Worm (Caenorhabditis elegans) whole organism, early embryonic: ENCODE data around the gene Y53C12A.10.

Experiments
- B0310.2 ChIP-seq: sonication (generic microtip); optimal IDR thresholded peaks from 2 replicates; lab custom pipeline; 2016; ENCODE audit warnings: mild to moderate bottlenecking, missing genetic modification characterization, missing compliant biosample characterization
- F13C5.2 ChIP-seq: sonication (generic microtip); optimal IDR thresholded peaks from 2 replicates; lab custom pipeline; 2017; ENCODE audit warnings: mild to moderate bottlenecking, missing genetic modification characterization, inconsistent platforms, missing compliant biosample characterization
- aly-1 ChIP-seq: sonication (generic microtip); optimal IDR thresholded peaks from 2 replicates; lab custom pipeline; 2016; ENCODE audit warnings: missing genetic modification characterization, missing compliant biosample characterization
- ama-1 ChIP-seq: fragments of 150-350 bp; optimal IDR thresholded peaks from 2 replicates; lab custom pipeline; 2014
- ceh-13 ChIP-seq: fragments of 200-800 bp; sonication (Bioruptor generic); optimal IDR thresholded peaks from 2 replicates; lab custom pipeline; 2018; ENCODE audit warnings: mild to moderate bottlenecking, missing genetic modification characterization, missing compliant biosample characterization
- ceh-36 ChIP-seq: sonication (generic microtip); optimal IDR thresholded peaks from 2 replicates; lab custom pipeline; 2016; ENCODE audit warnings: missing genetic modification characterization, inconsistent platforms, missing compliant biosample characterization
- ets-7 ChIP-seq: sonication (generic microtip); optimal IDR thresholded peaks from 2 replicates; lab custom pipeline; 2016; ENCODE audit warnings: missing genotype, missing genetic modification characterization, missing compliant biosample characterization
- flt-1 ChIP-seq: fragments of 200-800 bp; sonication (Bioruptor generic); IDR thresholded peaks from 2 replicates; pipeline ENCODE4 v1.3.6; 2022; ENCODE audit warnings: missing genetic modification characterization, missing compliant biosample characterization
- hmbx-1 ChIP-seq: sonication (generic microtip); optimal IDR thresholded peaks from 2 replicates; lab custom pipeline; 2016; ENCODE audit warnings: mild to moderate bottlenecking, missing genetic modification characterization, missing compliant biosample characterization
- hmg-4 ChIP-seq: fragments of 200-800 bp; sonication (Bioruptor generic); optimal IDR thresholded peaks from 2 replicates; lab custom pipeline; 2018; ENCODE audit warnings: mild to moderate bottlenecking, missing genetic modification characterization, missing compliant biosample characterization
- hnd-1 ChIP-seq: sonication (generic microtip); optimal IDR thresholded peaks from 2 replicates; lab custom pipeline; 2016; ENCODE audit warnings: missing genetic modification characterization, missing compliant biosample characterization
- pes-1 ChIP-seq: fragments of 200-800 bp; sonication (Bioruptor generic); IDR thresholded peaks from 2 replicates; pipeline ENCODE4 v1.3.6; 2022; ENCODE audit warnings: missing genetic modification reagents, missing genetic modification characterization, missing compliant biosample characterization
- scrt-1 ChIP-seq: fragments of 200-800 bp; sonication (Bioruptor generic); IDR thresholded peaks from 2 replicates; pipeline ENCODE4 v1.3.6; 2022; ENCODE audit warnings: missing genetic modification characterization, missing compliant biosample characterization
- sea-1 ChIP-seq: fragments of 200-800 bp; sonication (Bioruptor generic); conservative IDR thresholded peaks from 2 replicates; pipeline ENCODE4 v1.3.6; 2022; ENCODE audit warnings: missing genetic modification characterization, missing compliant biosample characterization
- tbx-11 ChIP-seq: fragments of 200-800 bp; sonication (Bioruptor generic); IDR thresholded peaks from 2 replicates; pipeline ENCODE4 v1.3.6; 2022; ENCODE audit warnings: missing genetic modification characterization, missing compliant biosample characterization
- tbx-37 ChIP-seq: fragments of 200-800 bp; sonication (Bioruptor generic); conservative IDR thresholded peaks from 2 replicates; pipeline ENCODE4 v1.3.6; 2022; ENCODE audit warnings: missing genetic modification reagents, missing genetic modification characterization, missing compliant biosample characterization
- tra-4 ChIP-seq: sonication (generic microtip); optimal IDR thresholded peaks from 2 replicates; lab custom pipeline; 2017; ENCODE audit warnings: missing genetic modification characterization, missing compliant biosample characterization

The Y53C12A.10 gene

ce11 chrII:9704746-9705145 lies at the start of gene Y53C12A.10:
Gene Y53C12A.10, minus strand, starts transcription at chrII:9704846.
- TF ChIP-seq F13C5.2 (tag; lab: Kevin White, UChicago) (no peak), scrt-1 (GFP tag; lab: Robert Waterston, UW) (no peak), aly-1 (tag; lab: Kevin White, UChicago) (no peak), ceh-36 (tag; lab: Kevin White, UChicago) (no peak), ets-7 (tag; lab: Kevin White, UChicago) (no peak), pes-1 (GFP tag; lab: Robert Waterston, UW) (no peak), hnd-1 (tag; lab: Kevin White, UChicago) (no peak), ceh-13 (GFP tag; lab: Kevin White, UChicago) (no peak)

ce11 chrII:9753730-9754129 lies 49.1 kb upstream of the Y53C12A.10 start, which contains the start of gene ZK1321.1:
Gene ZK1321.1, plus strand, starts transcription at chrII:9754030.
- TF ChIP-seq ceh-36 (tag; lab: Kevin White, UChicago) (no peak), sea-1 (no peak), ceh-13 (GFP tag; lab: Kevin White, UChicago) (no peak), F13C5.2 (tag; lab: Kevin White, UChicago) (no peak), flt-1 (GFP tag; lab: Robert Waterston, UW) (no peak), pes-1 (GFP tag; lab: Robert Waterston, UW) (no peak), ama-1 (no peak), aly-1 (tag; lab: Kevin White, UChicago) (no peak), hmbx-1 (tag; lab: Kevin White, UChicago) (no peak), tra-4 (tag; lab: Kevin White, UChicago) (no peak), hmg-4 (no peak), tbx-37 (no peak), hnd-1 (tag; lab: Kevin White, UChicago) (no peak), scrt-1 (GFP tag; lab: Robert Waterston, UW) (no peak), tbx-11 (GFP tag; lab: Robert Waterston, UW) (no peak), ets-7 (tag; lab: Kevin White, UChicago) (no peak)

DNA sequence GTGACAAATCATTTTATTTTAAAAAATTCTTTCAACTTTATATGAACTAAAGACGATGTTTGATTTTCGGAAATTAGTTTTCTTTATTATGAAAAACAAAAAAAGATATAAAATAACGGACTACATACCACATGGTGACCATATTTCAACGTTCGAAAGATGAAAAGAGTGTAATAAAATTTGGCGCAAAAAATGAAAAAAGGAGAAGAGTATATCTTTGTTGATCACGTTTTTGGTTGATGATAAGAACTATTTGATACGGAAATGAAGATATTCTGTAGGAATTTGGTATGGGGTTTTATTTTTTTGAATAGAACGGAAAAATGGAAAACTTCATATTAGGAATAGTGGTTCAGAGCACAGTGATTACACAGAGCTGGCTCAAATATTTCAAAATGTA lies 48.4 kb upstream of the Y53C12A.10 start, which contains the start of gene Y53C12B.7:
Gene Y53C12B.7, minus strand, starts transcription at position 163 of the 400 bp plus-strand sequence.
- no peak for TF ChIP-seq ama-1
- no peak for TF ChIP-seq tbx-37
- TF ChIP-seq B0310.2: no peak
- no peak for TF ChIP-seq ceh-36 (tag; lab: Kevin White, UChicago)
- TF ChIP-seq tra-4 (tag; lab: Kevin White, UChicago): no peak
- no peak for TF ChIP-seq flt-1 (GFP tag; lab: Robert Waterston, UW)
- no peak for TF ChIP-seq hnd-1 (tag; lab: Kevin White, UChicago)
- TF ChIP-seq aly-1 (tag; lab: Kevin White, UChicago): no peak
- TF ChIP-seq ceh-13 (GFP tag; lab: Kevin White, UChicago): no peak
- no peak for TF ChIP-seq pes-1 (GFP tag; lab: Robert Waterston, UW)
- TF ChIP-seq ets-7 (tag; lab: Kevin White, UChicago): no peak

DNA sequence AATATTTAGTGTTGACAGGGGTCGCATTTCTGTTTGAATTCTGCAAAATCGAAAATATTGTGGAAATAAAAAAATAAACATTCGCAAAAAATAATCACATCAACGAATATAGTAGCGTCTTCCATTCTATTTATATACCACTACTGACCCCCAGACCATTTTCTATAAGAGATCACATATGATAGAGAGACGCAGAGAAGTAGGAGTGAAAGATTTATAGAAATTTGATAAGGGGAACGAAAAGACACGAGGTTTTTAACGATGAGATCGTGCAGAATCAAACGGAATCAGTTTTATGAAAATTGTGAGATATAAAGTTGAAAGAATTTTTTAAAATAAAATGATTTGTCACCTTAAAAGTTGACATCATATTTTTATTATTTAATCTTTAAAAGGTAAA lies 47.6 kb upstream of the Y53C12A.10 start:
- TF ChIP-seq flt-1 (GFP tag; lab: Robert Waterston, UW) (no peak), hnd-1 (tag; lab: Kevin White, UChicago) (no peak), F13C5.2 (tag; lab: Kevin White, UChicago) (no peak), B0310.2 (no peak), tra-4 (tag; lab: Kevin White, UChicago) (no peak), aly-1 (tag; lab: Kevin White, UChicago) (no peak), hmg-4 (no peak), scrt-1 (GFP tag; lab: Robert Waterston, UW) (no peak), ceh-36 (tag; lab: Kevin White, UChicago) (no peak)

DNA sequence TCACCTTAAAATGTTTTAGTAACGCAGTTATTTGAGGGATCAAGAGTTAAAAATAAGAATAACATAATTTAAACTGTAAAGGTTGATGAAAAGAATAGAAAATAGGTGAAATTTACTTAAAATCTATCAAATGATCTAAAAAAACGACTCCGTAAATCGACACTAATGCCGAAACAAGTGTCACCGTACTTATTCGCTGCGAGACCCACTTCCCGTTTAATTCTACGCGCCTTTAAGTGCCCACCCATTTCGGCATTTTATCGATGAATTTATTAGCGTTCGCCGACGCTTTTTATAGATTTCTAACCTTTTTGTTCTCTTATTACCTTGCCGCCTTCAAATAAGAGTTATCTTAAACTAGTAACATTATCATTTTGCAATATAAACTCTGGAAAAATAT lies 41.4 kb upstream of the Y53C12A.10 start, which contains the start of the genes Y53C12B.1 and nos-3:
Gene Y53C12B.1, minus strand, starts transcription at position 10 of the 400 bp plus-strand sequence.
Gene nos-3, plus strand, starts transcription at position 248 of the 400 bp plus-strand sequence.
- TF ChIP-seq flt-1 (GFP tag; lab: Robert Waterston, UW): no peak
- TF ChIP-seq tra-4 (tag; lab: Kevin White, UChicago): no peak
- no peak for TF ChIP-seq hmg-4
- TF ChIP-seq tbx-11 (GFP tag; lab: Robert Waterston, UW): no peak
- no peak for TF ChIP-seq scrt-1 (GFP tag; lab: Robert Waterston, UW)
- TF ChIP-seq B0310.2: no peak
- no peak for TF ChIP-seq ets-7 (tag; lab: Kevin White, UChicago)
- no peak for TF ChIP-seq tbx-37
- no peak for TF ChIP-seq ama-1
- TF ChIP-seq aly-1 (tag; lab: Kevin White, UChicago): no peak
- TF ChIP-seq ceh-13 (GFP tag; lab: Kevin White, UChicago): no peak
- TF ChIP-seq F13C5.2 (tag; lab: Kevin White, UChicago): no peak
- TF ChIP-seq hmbx-1 (tag; lab: Kevin White, UChicago): no peak
- no peak for TF ChIP-seq sea-1
- no peak for TF ChIP-seq ceh-36 (tag; lab: Kevin White, UChicago)
- no peak for TF ChIP-seq pes-1 (GFP tag; lab: Robert Waterston, UW)
- TF ChIP-seq hnd-1 (tag; lab: Kevin White, UChicago): no peak

DNA sequence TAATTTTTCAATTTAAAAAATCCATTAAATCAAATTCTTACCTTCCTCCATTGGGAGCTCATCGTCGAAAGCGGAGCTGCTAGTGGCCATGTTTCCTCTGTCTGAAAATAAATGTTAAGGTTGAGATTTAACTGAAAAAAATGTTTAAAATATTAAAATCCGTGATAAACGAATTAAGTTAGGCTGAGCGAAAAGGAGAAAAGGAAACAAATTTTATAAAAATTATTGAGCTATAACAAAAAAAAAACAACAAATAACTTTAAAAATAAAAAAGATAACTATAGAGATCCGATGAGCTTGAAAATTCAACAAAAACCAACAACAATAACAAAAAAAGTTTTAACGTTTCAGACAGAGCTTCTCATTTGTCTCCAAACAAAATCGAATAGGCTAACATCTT lies 38.1 kb upstream of the Y53C12A.10 start, which contains the start of gene pno-1:
Gene pno-1, minus strand, starts transcription at position 101 of the 400 bp plus-strand sequence.
- no peak for TF ChIP-seq tra-4 (tag; lab: Kevin White, UChicago)
- TF ChIP-seq hmbx-1 (tag; lab: Kevin White, UChicago): no peak
- TF ChIP-seq aly-1 (tag; lab: Kevin White, UChicago): no peak
- TF ChIP-seq tbx-37: no peak

DNA sequence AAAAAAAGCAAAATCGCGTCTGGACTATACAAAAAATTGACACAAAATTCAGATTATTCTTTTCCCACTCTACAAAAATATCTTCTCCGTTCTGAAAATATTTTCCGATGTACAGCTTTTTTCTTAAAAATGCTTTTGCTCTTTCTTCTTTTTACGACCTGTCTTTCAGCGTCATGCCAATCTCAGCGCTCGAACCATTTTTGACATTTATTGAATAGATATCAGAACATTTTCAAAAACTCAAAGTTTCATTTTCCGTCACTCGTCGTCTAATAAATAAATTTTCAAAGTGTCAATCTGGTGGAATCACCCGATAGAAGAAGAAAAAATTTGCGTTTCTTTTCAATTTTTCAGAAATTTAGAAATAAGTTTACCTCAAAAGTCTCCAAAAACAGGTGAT lies 36.8 kb upstream of the Y53C12A.10 start:
- TF ChIP-seq F13C5.2 (tag; lab: Kevin White, UChicago) (no peak), aly-1 (tag; lab: Kevin White, UChicago) (no peak), ceh-36 (tag; lab: Kevin White, UChicago) (no peak), B0310.2 (no peak), tra-4 (tag; lab: Kevin White, UChicago) (no peak)
